Fruit fly (Drosophila melanogaster): ENCODE measurements around the gene CG12947.

- no peak for TF ChIP-seq CTCF (optimal IDR thresholded peaks at IDR 0.05)
- no peak for TF ChIP-seq CG8478 (optimal IDR thresholded peaks at IDR 0.05)
Observed at dm6 chr3R:9819777-9820176, 39.9 kb downstream of the CG12947 start, which contains the start of gene CG9458.
